Fruit fly (Drosophila melanogaster) whole organism, embryonic: ENCODE results near the gene Sfp33A4.

Experiments
- Asciz ChIP-seq: fragments of 200-800 bp; sonication (Bioruptor generic); optimal IDR thresholded peaks from 2 replicates; lab custom pipeline; 2017; ENCODE audit warnings: missing biosample characterization, mild to moderate bottlenecking, missing genetic modification characterization, missing genetic modification reagents
- CG10147 ChIP-seq: fragments of 200-800 bp; sonication (Bioruptor generic); optimal IDR thresholded peaks from 2 replicates; lab custom pipeline; 2019; ENCODE audit warnings: missing biosample characterization, mild to moderate bottlenecking, missing genetic modification characterization, moderate library complexity
- CG12071 ChIP-seq: fragments of 200-800 bp; sonication (Bioruptor generic); optimal IDR thresholded peaks from 3 replicates; lab custom pipeline; 2018; ENCODE audit warnings: missing biosample characterization, mild to moderate bottlenecking, missing genetic modification characterization
- CG12769 ChIP-seq: fragments of 200-800 bp; sonication (Bioruptor generic); optimal IDR thresholded peaks from 2 replicates; lab custom pipeline; 2019; ENCODE audit warnings: missing biosample characterization, mild to moderate bottlenecking, missing genetic modification characterization, moderate library complexity
- CG13424 ChIP-seq: fragments of 200-800 bp; sonication (Bioruptor generic); optimal IDR thresholded peaks from 2 replicates; lab custom pipeline; 2019; ENCODE audit warnings: missing biosample characterization, mild to moderate bottlenecking, missing genetic modification characterization, moderate library complexity
- CG14441 ChIP-seq: fragments of 200-800 bp; sonication (Bioruptor generic); IDR thresholded peaks from 2 replicates; pipeline ENCODE4 v1.3.6; 2022; ENCODE audit warnings: missing biosample characterization, missing genetic modification characterization
- CG15269 ChIP-seq: fragments of 200-800 bp; sonication (Bioruptor generic); optimal IDR thresholded peaks from 2 replicates; lab custom pipeline; 2018; ENCODE audit warnings: missing biosample characterization, mild to moderate bottlenecking, missing genetic modification characterization, moderate library complexity
- CG17186 ChIP-seq: fragments of 200-800 bp; sonication (Bioruptor generic); optimal IDR thresholded peaks from 3 replicates; lab custom pipeline; 2017; ENCODE audit warnings: missing biosample characterization, missing genetic modification reagents, missing genetic modification characterization
- CG2678 ChIP-seq: fragments of 200-800 bp; sonication (Bioruptor generic); optimal IDR thresholded peaks from 3 replicates; lab custom pipeline; 2019; ENCODE audit warnings: missing biosample characterization, mild to moderate bottlenecking, missing genetic modification characterization, moderate library complexity
- CG4282 ChIP-seq: fragments of 200-800 bp; sonication (Bioruptor generic); optimal IDR thresholded peaks from 2 replicates; lab custom pipeline; 2016; ENCODE audit warnings: missing biosample characterization, missing genetic modification characterization
- CG9727 ChIP-seq: fragments of 200-800 bp; sonication (Bioruptor generic); optimal IDR thresholded peaks from 3 replicates; lab custom pipeline; 2017; ENCODE audit warnings: missing biosample characterization, mild to moderate bottlenecking, missing genetic modification characterization
- Dip2 ChIP-seq: fragments of 200-800 bp; sonication (Bioruptor generic); IDR thresholded peaks from 2 replicates; pipeline ENCODE4 v1.3.6; 2022; ENCODE audit warnings: missing biosample characterization, missing genetic modification characterization
- Doc2 ChIP-seq: fragments of 200-800 bp; sonication (Bioruptor generic); IDR thresholded peaks from 2 replicates; pipeline ENCODE4 v1.3.6; 2022; ENCODE audit warnings: missing biosample characterization, missing genetic modification characterization
- Doc3 ChIP-seq: fragments of 200-800 bp; sonication (Bioruptor generic); IDR thresholded peaks from 3 replicates; pipeline ENCODE4 v1.3.6; 2022; ENCODE audit warnings: missing biosample characterization, missing genetic modification characterization; ENCODE audit not compliant: partially characterized antibody
- ERR ChIP-seq: fragments of 200-800 bp; sonication (Bioruptor generic); optimal IDR thresholded peaks from 2 replicates; lab custom pipeline; 2016; ENCODE audit warnings: missing biosample characterization, missing genetic modification characterization
- HmgZ ChIP-seq: fragments of 200-800 bp; sonication (Bioruptor generic); optimal IDR thresholded peaks from 2 replicates; lab custom pipeline; 2018; ENCODE audit warnings: missing biosample characterization, mild to moderate bottlenecking, missing genetic modification characterization
- Lhr ChIP-seq: fragments of 200-800 bp; sonication (Bioruptor generic); optimal IDR thresholded peaks from 3 replicates; lab custom pipeline; 2017; ENCODE audit warnings: mild to moderate bottlenecking, missing biosample characterization, missing genetic modification reagents, missing genetic modification characterization
- MTF-1 ChIP-seq: fragments of 200-800 bp; sonication (Bioruptor generic); optimal IDR thresholded peaks from 2 replicates; lab custom pipeline; 2018; ENCODE audit warnings: missing biosample characterization, mild to moderate bottlenecking, missing genetic modification characterization, borderline replicate concordance
- NFAT ChIP-seq: fragments of 200-800 bp; sonication (Bioruptor generic); IDR thresholded peaks from 2 replicates; pipeline ENCODE4 v1.3.6; 2022; ENCODE audit warnings: missing biosample characterization, missing genetic modification characterization
- Nf-YC ChIP-seq: fragments of 200-800 bp; optimal IDR thresholded peaks from 3 replicates; lab custom pipeline; 2019; ENCODE audit warnings: missing biosample characterization, mild to moderate bottlenecking, missing genetic modification characterization, moderate library complexity
- Sox102F ChIP-seq: fragments of 200-800 bp; sonication (Bioruptor generic); optimal IDR thresholded peaks from 2 replicates; lab custom pipeline; 2018; ENCODE audit warnings: missing biosample characterization, mild to moderate bottlenecking, missing genetic modification characterization, moderate library complexity
- Sry-β ChIP-seq: fragments of 200-800 bp; sonication (Bioruptor generic); optimal IDR thresholded peaks from 2 replicates; lab custom pipeline; 2018; ENCODE audit warnings: missing biosample characterization, mild to moderate bottlenecking, missing genetic modification characterization, moderate library complexity
- az2 ChIP-seq: fragments of 200-800 bp; sonication (Bioruptor generic); optimal IDR thresholded peaks from 3 replicates; lab custom pipeline; 2016; ENCODE audit warnings: missing biosample characterization, missing genetic modification characterization
- cas ChIP-seq: fragments of 200-800 bp; sonication (Bioruptor generic); IDR thresholded peaks from 2 replicates; pipeline ENCODE4 v1.3.6; 2022; ENCODE audit warnings: missing biosample characterization, missing genetic modification characterization
- cato ChIP-seq: fragments of 200-800 bp; sonication (Bioruptor generic); optimal IDR thresholded peaks from 2 replicates; lab custom pipeline; 2016; ENCODE audit warnings: missing biosample characterization, missing genetic modification characterization, borderline replicate concordance
- corto ChIP-seq: fragments of 200-800 bp; sonication (Bioruptor generic); optimal IDR thresholded peaks from 2 replicates; lab custom pipeline; 2016; ENCODE audit warnings: missing biosample characterization, mild to moderate bottlenecking, missing genetic modification characterization, moderate library complexity
- crp ChIP-seq, 2 experiments: fragments of 200-800 bp; sonication (Bioruptor generic); optimal IDR thresholded peaks; 2 replicates in 1 of 2; 3 replicates in 1 of 2; lab custom pipeline; 2017; ENCODE audit warnings: missing biosample characterization in 2 of 2, missing genetic modification characterization in 2 of 2, mild to moderate bottlenecking in 1 of 2, moderate library complexity in 1 of 2
- danr ChIP-seq: fragments of 200-800 bp; sonication (Bioruptor generic); IDR thresholded peaks from 2 replicates; pipeline ENCODE4 v1.3.6; 2022; ENCODE audit warnings: missing biosample characterization, missing genetic modification characterization
- disco-r ChIP-seq: fragments of 200-800 bp; sonication (Bioruptor generic); optimal IDR thresholded peaks from 2 replicates; lab custom pipeline; 2016; ENCODE audit warnings: missing biosample characterization, missing genetic modification characterization
- en ChIP-seq: fragments of 200-800 bp; sonication (Bioruptor generic); optimal IDR thresholded peaks from 2 replicates; lab custom pipeline; 2016; ENCODE audit warnings: missing biosample characterization, missing genetic modification characterization
- eve ChIP-seq, 2 experiments: fragments of >200 bp; optimal IDR thresholded peaks; 2 replicates each; lab custom pipeline; 2017; ENCODE audit warnings: missing biosample characterization in 2 of 2, missing genetic modification characterization in 2 of 2
- ewg ChIP-seq: fragments of 200-800 bp; sonication (Bioruptor generic); optimal IDR thresholded peaks from 3 replicates; lab custom pipeline; 2017; ENCODE audit warnings: mild to moderate bottlenecking, missing biosample characterization, missing genetic modification reagents, missing genetic modification characterization
- exex ChIP-seq: fragments of 200-800 bp; sonication (Bioruptor generic); optimal IDR thresholded peaks from 4 replicates; lab custom pipeline; 2018; ENCODE audit warnings: missing biosample characterization, mild to moderate bottlenecking, missing genetic modification characterization, moderate library complexity
- gcm ChIP-seq: fragments of 200-800 bp; sonication (Bioruptor generic); optimal IDR thresholded peaks from 2 replicates; lab custom pipeline; 2019; ENCODE audit warnings: missing biosample characterization, mild to moderate bottlenecking, missing genetic modification characterization, moderate library complexity
- ham ChIP-seq: fragments of 200-800 bp; sonication (Bioruptor generic); IDR thresholded peaks from 2 replicates; pipeline ENCODE4 v1.3.6; 2022; ENCODE audit warnings: missing biosample characterization, missing genetic modification characterization
- insv ChIP-seq, 2 experiments: fragments of 200-800 bp; sonication (Bioruptor generic); optimal IDR thresholded peaks; 3 replicates each; lab custom pipeline; 2016 to 2018; ENCODE audit warnings: missing biosample characterization in 2 of 2, missing genetic modification characterization in 2 of 2
- nerfin-1 ChIP-seq: fragments of 200-800 bp; sonication (Bioruptor generic); optimal IDR thresholded peaks from 3 replicates; lab custom pipeline; 2019; ENCODE audit warnings: missing biosample characterization, mild to moderate bottlenecking, missing genetic modification characterization, moderate library complexity
- nom ChIP-seq: fragments of 200-800 bp; sonication (Bioruptor generic); optimal IDR thresholded peaks from 2 replicates; lab custom pipeline; 2017; ENCODE audit warnings: missing biosample characterization, missing genetic modification characterization, mild to moderate bottlenecking, moderate library complexity, missing genetic modification reagents
- onecut ChIP-seq: fragments of 200-800 bp; sonication (Bioruptor generic); IDR thresholded peaks from 2 replicates; pipeline ENCODE4 v1.3.6; 2022; ENCODE audit warnings: missing biosample characterization, missing genetic modification characterization
- pho ChIP-seq: fragments of 200-800 bp; sonication (Bioruptor generic); optimal IDR thresholded peaks from 2 replicates; lab custom pipeline; 2016; ENCODE audit warnings: missing biosample characterization, missing genetic modification characterization
- repo ChIP-seq: fragments of 200-800 bp; sonication (Bioruptor generic); optimal IDR thresholded peaks from 2 replicates; lab custom pipeline; 2016; ENCODE audit warnings: missing biosample characterization, missing genetic modification characterization
- sc ChIP-seq, 3 experiments: fragments of >200 bp in 2 of 3; fragments of 200-800 bp in 1 of 3; sonication (Bioruptor generic) in 1 of 3; optimal IDR thresholded peaks; 2 replicates in 2 of 3; 3 replicates in 1 of 3; lab custom pipeline; 2017; ENCODE audit warnings: mild to moderate bottlenecking in 1 of 3, missing biosample characterization in 1 of 3, missing genetic modification characterization in 1 of 3, missing genetic modification reagents in 1 of 3
- so ChIP-seq: fragments of 200-800 bp; sonication (Bioruptor generic); IDR thresholded peaks from 3 replicates; pipeline ENCODE4 v1.3.6; 2022; ENCODE audit warnings: missing biosample characterization, missing genetic modification characterization
- tx ChIP-seq: fragments of 200-800 bp; sonication (Bioruptor generic); optimal IDR thresholded peaks from 2 replicates; lab custom pipeline; 2016; ENCODE audit warnings: missing biosample characterization, missing genetic modification characterization
- z ChIP-seq: fragments of 200-800 bp; sonication (Bioruptor generic); IDR thresholded peaks from 3 replicates; pipeline ENCODE4 v1.3.6; 2022; ENCODE audit warnings: missing biosample characterization, missing genetic modification characterization
- zfh1 ChIP-seq: fragments of 200-800 bp; sonication (Bioruptor generic); IDR thresholded peaks from 3 replicates; pipeline ENCODE4 v1.3.6; 2022; ENCODE audit warnings: missing biosample characterization, missing genetic modification characterization

Gene Sfp33A4

dm6 chr2L:11806701-11807674 is 30.1 kb upstream of the Sfp33A4 start (continued):
- peak; percentile 51; the same call in 1 of the 3 replicates for TF ChIP-seq Doc3 (GFP tag; lab: Robert Waterston, UW)
- no peak for TF ChIP-seq danr
- no peak for TF ChIP-seq repo (GFP tag; lab: Kevin White, UChicago)
- TF ChIP-seq nom (GFP tag; lab: Kevin White, UChicago) = peak; percentile 93
- no peak for TF ChIP-seq CG17186 (GFP tag; lab: Kevin White, UChicago)
- TF ChIP-seq CG2678 (tag; lab: Kevin White, UChicago) = peak; percentile 16
- peak; percentile 15 for TF ChIP-seq ERR (GFP tag; lab: Kevin White, UChicago)
- no peak for TF ChIP-seq cato (GFP tag; lab: Kevin White, UChicago)
- peak; percentile 50 for TF ChIP-seq Sry-β (GFP tag; lab: Kevin White, UChicago)
- TF ChIP-seq z = peak; percentile 60; the same call in 2 of the 3 replicates
- no peak for TF ChIP-seq Dip2 (GFP tag; lab: Robert Waterston, UW)
- TF ChIP-seq zfh1 (GFP tag; lab: Robert Waterston, UW) = no peak
- 0 out of 2 replicates have a peak, but pooled peaks have one; percentile 22 for TF ChIP-seq CG14441
- TF ChIP-seq CG15269 = no peak
- peak; percentile 39 for TF ChIP-seq nerfin-1 (tag; lab: Kevin White, UChicago)
- TF ChIP-seq CG12071 (GFP tag; lab: Kevin White, UChicago) = peak; percentile 34
- no peak for TF ChIP-seq tx (GFP tag; lab: Kevin White, UChicago)
- TF ChIP-seq NFAT (GFP tag; lab: Robert Waterston, UW) = peak; percentile 48; the same call in 1 of the 2 replicates
- TF ChIP-seq insv (GFP tag; optimal IDR thresholded peaks at IDR 0.05; lab: Kevin White, UChicago) = peak in 1 of 2 experiments; percentile 82
- no peak for TF ChIP-seq cas (GFP tag; lab: Robert Waterston, UW)
- peak; percentile 81 for TF ChIP-seq HmgZ (tag; lab: Kevin White, UChicago)
- TF ChIP-seq gcm (GFP tag; lab: Kevin White, UChicago) = peak; percentile 15
- peak; percentile 25 for TF ChIP-seq exex
- TF ChIP-seq Nf-YC (tag; lab: Kevin White, UChicago) = peak; percentile 87
- no peak for TF ChIP-seq CG10147 (GFP tag; lab: Kevin White, UChicago)

DNA sequence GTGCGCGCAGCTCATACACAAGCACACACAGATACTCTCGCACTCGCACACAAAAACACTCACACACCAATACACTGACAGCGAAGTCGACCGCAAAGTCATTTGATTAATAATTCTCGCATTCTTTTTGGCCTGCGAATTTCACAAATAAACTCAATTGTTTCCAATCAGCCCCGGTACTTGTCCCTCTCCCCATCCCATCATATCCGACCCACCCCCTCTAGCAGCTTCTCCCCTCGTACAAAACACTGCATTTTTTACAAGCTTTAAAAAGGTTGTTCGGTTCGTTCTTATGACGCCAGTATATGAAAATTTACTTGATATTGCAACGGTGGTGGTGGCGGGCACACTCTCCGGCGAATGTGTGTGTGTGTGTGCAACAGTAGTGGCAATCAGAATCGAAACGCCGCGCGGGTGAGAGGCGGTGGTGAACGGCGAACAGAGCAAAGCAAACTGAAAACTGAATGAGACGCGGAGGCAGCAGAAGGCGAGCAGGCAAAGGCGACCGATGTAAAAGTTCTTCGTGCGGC is 29.3 kb upstream of the Sfp33A4 start:
- no peak for TF ChIP-seq Lhr (GFP tag; lab: Kevin White, UChicago)
- no peak for TF ChIP-seq sc (optimal IDR thresholded peaks at IDR 0.05; lab: Kevin White, UChicago)
- TF ChIP-seq sc (GFP tag; optimal IDR thresholded peaks at IDR 0.05; lab: Kevin White, UChicago) = no peak
- TF ChIP-seq CG9727 = no peak
- TF ChIP-seq CG13424 (tag; lab: Kevin White, UChicago) = no peak
- TF ChIP-seq crp (GFP tag; optimal IDR thresholded peaks at IDR 0.05; lab: Kevin White, UChicago) = no peak
- TF ChIP-seq Asciz (GFP tag; lab: Kevin White, UChicago) = no peak
- TF ChIP-seq zfh1 (GFP tag; lab: Robert Waterston, UW) = peak; percentile 23; the same call in 1 of the 3 replicates
- no peak for TF ChIP-seq pho (GFP tag; lab: Kevin White, UChicago)
- no peak for TF ChIP-seq en
- no peak for TF ChIP-seq disco-r (GFP tag; lab: Kevin White, UChicago)
- peak; percentile 24 for TF ChIP-seq corto (GFP tag; lab: Kevin White, UChicago)
- no peak for TF ChIP-seq az2 (GFP tag; lab: Kevin White, UChicago)
- TF ChIP-seq onecut = peak; percentile 57
- TF ChIP-seq CG12769 (tag; lab: Kevin White, UChicago) = peak; percentile 88
- TF ChIP-seq so = peak; percentile 65; the same call in 2 of the 3 replicates
- TF ChIP-seq Sox102F (GFP tag; lab: Kevin White, UChicago) = no peak
- TF ChIP-seq Doc2 (GFP tag; lab: Robert Waterston, UW) = no peak
- no peak for TF ChIP-seq eve (GFP tag; optimal IDR thresholded peaks at IDR 0.05; lab: Kevin White, UChicago)
- no peak for TF ChIP-seq MTF-1 (GFP tag; lab: Kevin White, UChicago)
- no peak for TF ChIP-seq ham
- no peak for TF ChIP-seq ewg
- TF ChIP-seq CG4282 (GFP tag; lab: Kevin White, UChicago) = no peak
